Fruit fly (Drosophila melanogaster): ENCODE data around the gene CG33287.

The CG33287 gene

dm6 chr3L:20921859-20922258 lies 48.6 kb downstream of the CG33287 start:
- TF ChIP-seq CG8478 (optimal IDR thresholded peaks at IDR 0.05) (no peak), pan (optimal IDR thresholded peaks at IDR 0.05) (no peak), usp (GFP tag; optimal IDR thresholded peaks at IDR 0.05) (no peak), EcR (GFP tag; optimal IDR thresholded peaks at IDR 0.05) (no peak), Dll (optimal IDR thresholded peaks at IDR 0.05) (no peak), psq (optimal IDR thresholded peaks at IDR 0.05) (no peak)

DNA sequence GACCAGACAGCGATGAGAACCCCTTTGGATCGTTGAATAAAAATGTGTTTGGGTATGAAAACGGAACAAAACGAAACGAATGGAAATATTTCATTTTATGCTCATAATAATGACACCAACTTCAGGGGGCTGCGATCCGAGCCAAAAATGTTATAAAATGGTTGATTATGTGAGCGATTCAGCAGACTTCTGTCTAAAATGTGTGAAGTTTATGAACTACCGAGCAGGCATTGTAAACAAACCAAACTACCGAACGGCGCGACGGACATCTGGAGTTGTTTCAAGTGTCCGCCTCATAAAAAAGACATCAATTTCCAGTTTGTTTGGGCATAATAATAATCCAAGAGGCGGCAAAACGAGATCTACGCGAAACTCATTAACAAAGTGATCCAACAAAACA lies 50.0 kb downstream of the CG33287 start:
- TF ChIP-seq Dll (optimal IDR thresholded peaks at IDR 0.05) (no peak), usp (GFP tag; optimal IDR thresholded peaks at IDR 0.05) (no peak), CG8478 (optimal IDR thresholded peaks at IDR 0.05) (no peak), EcR (GFP tag; optimal IDR thresholded peaks at IDR 0.05) (no peak), psq (optimal IDR thresholded peaks at IDR 0.05) (no peak), pan (optimal IDR thresholded peaks at IDR 0.05) (no peak)

dm6 chr3L:20918945-20919344 lies 51.5 kb downstream of the CG33287 start:
- TF ChIP-seq CG8478 (optimal IDR thresholded peaks at IDR 0.05) (no peak), psq (optimal IDR thresholded peaks at IDR 0.05) (no peak), Dll (optimal IDR thresholded peaks at IDR 0.05) (no peak)

dm6 chr3L:20917025-20917691 lies 53.3 kb downstream of the CG33287 start:
- TF ChIP-seq pan (optimal IDR thresholded peaks at IDR 0.05), result no peak
- no peak for TF ChIP-seq CG8478 (optimal IDR thresholded peaks at IDR 0.05)
- no peak for TF ChIP-seq Dll (optimal IDR thresholded peaks at IDR 0.05)
- TF ChIP-seq psq (optimal IDR thresholded peaks at IDR 0.05), result no peak
- TF ChIP-seq EcR (GFP tag; optimal IDR thresholded peaks at IDR 0.05), result no peak
- TF ChIP-seq usp (GFP tag; optimal IDR thresholded peaks at IDR 0.05), result no peak
